Worm (Caenorhabditis elegans) whole organism, L1 larva: ENCODE results near the gene F11A10.6.

Experiments
- Y116A8C.19 ChIP-seq: sonication (generic microtip); optimal IDR thresholded peaks from 2 replicates; lab custom pipeline; 2016; ENCODE audit warnings: missing compliant biosample characterization, missing genetic modification characterization, borderline replicate concordance
- ceh-63 ChIP-seq: fragments of 200-800 bp; sonication (Bioruptor generic); optimal IDR thresholded peaks from 2 replicates; lab custom pipeline; 2018; ENCODE audit warnings: mild to moderate bottlenecking, missing genetic modification characterization, missing compliant biosample characterization
- ceh-8 ChIP-seq: fragments of 200-800 bp; sonication (Bioruptor generic); optimal IDR thresholded peaks from 2 replicates; lab custom pipeline; 2018; ENCODE audit warnings: mild to moderate bottlenecking, missing genetic modification characterization, moderate library complexity, missing compliant biosample characterization
- ceh-82 ChIP-seq, 3 experiments: fragments of 150-350 bp in 1 of 3; sonication (generic microtip) in 2 of 3; optimal IDR thresholded peaks; 2 replicates each; lab custom pipeline; 2014 to 2017; ENCODE audit warnings: missing biosample characterization in 3 of 3, missing genetic modification characterization in 3 of 3
- ceh-90 ChIP-seq: sonication (generic microtip); optimal IDR thresholded peaks from 2 replicates; lab custom pipeline; 2016; ENCODE audit warnings: missing genetic modification characterization, missing compliant biosample characterization
- dpl-1 ChIP-seq, 3 experiments: fragments of 150-350 bp in 2 of 3; sonication (generic microtip) in 1 of 3; optimal IDR thresholded peaks; 2 replicates each; lab custom pipeline; 2014 to 2017; ENCODE audit warnings: missing biosample characterization in 3 of 3, missing genetic modification characterization in 3 of 3, missing genetic modification reagents in 3 of 3
- efl-3 ChIP-seq: fragments of 200-800 bp; sonication (Bioruptor generic); optimal IDR thresholded peaks from 2 replicates; lab custom pipeline; 2018; ENCODE audit warnings: mild to moderate bottlenecking, missing genetic modification characterization, missing compliant biosample characterization
- egl-27 ChIP-seq, 2 experiments: fragments of 150-350 bp in 1 of 2; sonication (generic microtip); optimal IDR thresholded peaks; 3 replicates each; lab custom pipeline; 2017 to 2018; ENCODE audit warnings: missing biosample characterization in 2 of 2, missing genetic modification characterization in 2 of 2, missing genetic modification reagents in 2 of 2
- elt-3 ChIP-seq, 6 experiments: fragments of 150-350 bp in 1 of 6; sonication (generic microtip); optimal IDR thresholded peaks; 2 replicates each; lab custom pipeline; 2017 to 2018; ENCODE audit warnings: missing biosample characterization in 6 of 6, missing genetic modification characterization in 6 of 6, inconsistent platforms in 1 of 6
- ets-5 ChIP-seq: fragments of 200-800 bp; sonication (Bioruptor generic); IDR thresholded peaks from 2 replicates; pipeline ENCODE4 v1.3.6; 2022; ENCODE audit warnings: missing genetic modification characterization, missing compliant biosample characterization
- fkh-8 ChIP-seq: sonication (generic microtip); optimal IDR thresholded peaks from 2 replicates; lab custom pipeline; 2016; ENCODE audit warnings: mild to moderate bottlenecking, missing genetic modification characterization, missing compliant biosample characterization
- hlh-17 ChIP-seq: fragments of 200-800 bp; sonication (Bioruptor generic); optimal IDR thresholded peaks from 2 replicates; lab custom pipeline; 2018; ENCODE audit warnings: missing genetic modification characterization, mild to moderate bottlenecking, missing compliant biosample characterization, moderate library complexity, borderline replicate concordance
- irx-1 ChIP-seq: sonication (generic microtip); optimal IDR thresholded peaks from 2 replicates; lab custom pipeline; 2016; ENCODE audit warnings: missing genetic modification characterization, missing compliant biosample characterization
- lin-14 ChIP-seq: fragments of 200-800 bp; sonication (Bioruptor generic); optimal IDR thresholded peaks from 2 replicates; lab custom pipeline; 2018; ENCODE audit warnings: mild to moderate bottlenecking, missing genetic modification characterization, moderate library complexity, missing compliant biosample characterization
- lin-35 ChIP-seq, 2 experiments: fragments of 150-350 bp; optimal IDR thresholded peaks; 2 replicates each; lab custom pipeline; 2014; ENCODE audit warnings: missing biosample characterization in 2 of 2, missing genetic modification characterization in 2 of 2, missing genetic modification reagents in 2 of 2
- lin-39 ChIP-seq: fragments of 150-350 bp; optimal IDR thresholded peaks from 2 replicates; lab custom pipeline; 2014; ENCODE audit warnings: missing biosample characterization, missing genetic modification reagents, missing genetic modification characterization
- lir-3 ChIP-seq: sonication (generic microtip); optimal IDR thresholded peaks from 2 replicates; lab custom pipeline; 2016; ENCODE audit warnings: mild to moderate bottlenecking, missing genetic modification characterization, moderate library complexity, missing compliant biosample characterization; ENCODE audit not compliant: poor library complexity
- lsy-2 ChIP-seq, 2 experiments: fragments of 150-350 bp; optimal IDR thresholded peaks; 2 replicates each; lab custom pipeline; 2014; ENCODE audit warnings: missing biosample characterization in 2 of 2, missing genetic modification characterization in 2 of 2
- mep-1 ChIP-seq: fragments of 150-350 bp; optimal IDR thresholded peaks from 2 replicates; lab custom pipeline; 2014; ENCODE audit warnings: missing biosample characterization, missing genetic modification characterization
- nhr-11 ChIP-seq: fragments of 150-350 bp; optimal IDR thresholded peaks from 2 replicates; lab custom pipeline; 2014; ENCODE audit warnings: missing biosample characterization, missing genetic modification characterization
- nhr-19 ChIP-seq: fragments of 200-800 bp; sonication (Bioruptor generic); conservative IDR thresholded peaks from 2 replicates; pipeline ENCODE4 v1.3.6; 2022; ENCODE audit warnings: missing genetic modification characterization, missing compliant biosample characterization
- nhr-237 ChIP-seq: fragments of 150-350 bp; optimal IDR thresholded peaks from 2 replicates; lab custom pipeline; 2014; ENCODE audit warnings: missing biosample characterization, missing genetic modification characterization
- nhr-28 ChIP-seq: fragments of 150-350 bp; optimal IDR thresholded peaks from 2 replicates; lab custom pipeline; 2014; ENCODE audit warnings: missing biosample characterization, missing genetic modification characterization
- nhr-76 ChIP-seq: sonication (generic microtip); optimal IDR thresholded peaks from 2 replicates; lab custom pipeline; 2017; ENCODE audit warnings: missing biosample characterization, missing genetic modification characterization
- nhr-85 ChIP-seq: sonication (generic microtip); peaks from one replicate; lab custom pipeline; 2016; ENCODE audit warnings: missing genetic modification characterization, inconsistent platforms, missing compliant biosample characterization
- snu-23 ChIP-seq: sonication (generic microtip); optimal IDR thresholded peaks from 2 replicates; lab custom pipeline; 2016; ENCODE audit warnings: missing genetic modification characterization, missing compliant biosample characterization
- sup-37 ChIP-seq: fragments of 200-800 bp; sonication (Bioruptor generic); optimal IDR thresholded peaks from 2 replicates; lab custom pipeline; 2018; ENCODE audit warnings: mild to moderate bottlenecking, missing genetic modification characterization, missing compliant biosample characterization
- swsn-7 ChIP-seq: sonication (generic microtip); optimal IDR thresholded peaks from 2 replicates; lab custom pipeline; 2016; ENCODE audit warnings: missing genetic modification characterization, missing compliant biosample characterization
- tbx-2 ChIP-seq: sonication (generic microtip); optimal IDR thresholded peaks from 2 replicates; lab custom pipeline; 2016; ENCODE audit warnings: missing genetic modification characterization, missing compliant biosample characterization
- unc-130 ChIP-seq: fragments of 150-350 bp; optimal IDR thresholded peaks from 2 replicates; lab custom pipeline; 2017; ENCODE audit warnings: missing biosample characterization, missing genetic modification characterization, inconsistent platforms
- unc-30 ChIP-seq: sonication (generic microtip); optimal IDR thresholded peaks from 2 replicates; lab custom pipeline; 2017; ENCODE audit warnings: missing biosample characterization, missing genetic modification characterization
- unc-62 ChIP-seq: fragments of 150-350 bp; optimal IDR thresholded peaks from 2 replicates; lab custom pipeline; 2014; ENCODE audit warnings: missing biosample characterization, missing genetic modification reagents, missing genetic modification characterization
- vab-15 ChIP-seq: sonication (generic microtip); optimal IDR thresholded peaks from 2 replicates; lab custom pipeline; 2017; ENCODE audit warnings: missing genotype, mild to moderate bottlenecking, missing genetic modification characterization, missing compliant biosample characterization
- zag-1 ChIP-seq: fragments of 150-350 bp; optimal IDR thresholded peaks from 2 replicates; lab custom pipeline; 2014; ENCODE audit warnings: missing biosample characterization, missing genetic modification characterization
- ztf-11 ChIP-seq, 2 experiments: sonication (generic microtip); optimal IDR thresholded peaks; 2 replicates each; lab custom pipeline; 2016 to 2017; ENCODE audit warnings: missing genetic modification characterization in 2 of 2, missing biosample characterization in 1 of 2, missing compliant biosample characterization in 1 of 2

Gene F11A10.6

ce11 chrIV:12110339-12110738, 20.9 kb upstream of the F11A10.6 start, which contains the start of gene col-129:
col-129 (minus strand) TSS chrIV:12110439.
- TF ChIP-seq lin-39 (tag; lab: Kevin White, UChicago) (no peak), unc-130 (no peak), sup-37 (GFP tag; lab: Kevin White, UChicago) (no peak), irx-1 (no peak), nhr-85 (tag; lab: Kevin White, UChicago) (no peak), nhr-28 (no peak), lir-3 (tag; lab: Kevin White, UChicago) (no peak), fkh-8 (tag; lab: Kevin White, UChicago) (no peak), tbx-2 (tag; lab: Kevin White, UChicago) (no peak), ceh-63 (GFP tag; lab: Kevin White, UChicago) (no peak), mep-1 (tag; lab: Kevin White, UChicago) (no peak), ceh-90 (tag; lab: Kevin White, UChicago) (no peak), nhr-19 (GFP tag; lab: Robert Waterston, UW) (no peak), lin-35 (GFP tag; optimal IDR thresholded peaks at IDR 0.05; lab: Kevin White, UChicago) (no peak)

DNA sequence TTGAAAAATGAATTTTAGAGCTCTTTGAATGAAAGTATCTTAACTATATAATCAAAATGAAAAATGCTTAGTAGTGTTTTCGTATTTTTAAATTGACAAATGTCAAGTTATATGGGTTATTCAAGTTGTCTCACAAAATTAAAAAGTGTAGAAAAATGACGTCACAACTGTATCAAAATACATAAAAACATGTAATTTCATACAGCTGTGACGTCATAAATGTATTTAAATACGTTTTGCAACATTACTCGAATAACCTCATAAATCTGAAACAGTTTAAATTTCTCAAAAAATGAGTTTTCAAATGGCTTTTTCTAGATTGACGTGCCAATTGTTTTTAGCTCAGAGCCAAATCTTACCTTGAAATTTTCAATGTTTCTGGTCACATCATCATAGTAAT, 20.3 kb upstream of the F11A10.6 start:
- no peak for TF ChIP-seq dpl-1 (GFP tag; optimal IDR thresholded peaks at IDR 0.05; lab: Kevin White, UChicago)
- no peak for TF ChIP-seq vab-15 (tag; lab: Kevin White, UChicago)
- TF ChIP-seq nhr-237 (tag; lab: Kevin White, UChicago) = no peak
- TF ChIP-seq snu-23 (GFP tag; lab: Kevin White, UChicago) = no peak
- TF ChIP-seq unc-62 (GFP tag; lab: Kevin White, UChicago) = no peak
- TF ChIP-seq nhr-11 = no peak
- TF ChIP-seq egl-27 (tag; optimal IDR thresholded peaks at IDR 0.05; lab: Kevin White, UChicago) = no peak
- TF ChIP-seq ceh-8 (GFP tag; lab: Kevin White, UChicago) = no peak
- no peak for TF ChIP-seq lsy-2 (tag; optimal IDR thresholded peaks at IDR 0.05; lab: Kevin White, UChicago)
- TF ChIP-seq efl-3 (GFP tag; lab: Kevin White, UChicago) = no peak
- TF ChIP-seq ceh-82 (tag; optimal IDR thresholded peaks at IDR 0.05; lab: Kevin White, UChicago) = no peak
- TF ChIP-seq lin-14 (GFP tag; lab: Kevin White, UChicago) = no peak
- no peak for TF ChIP-seq ztf-11 (tag; optimal IDR thresholded peaks at IDR 0.05; lab: Kevin White, UChicago)
- no peak for TF ChIP-seq ets-5 (GFP tag; lab: Robert Waterston, UW)

DNA sequence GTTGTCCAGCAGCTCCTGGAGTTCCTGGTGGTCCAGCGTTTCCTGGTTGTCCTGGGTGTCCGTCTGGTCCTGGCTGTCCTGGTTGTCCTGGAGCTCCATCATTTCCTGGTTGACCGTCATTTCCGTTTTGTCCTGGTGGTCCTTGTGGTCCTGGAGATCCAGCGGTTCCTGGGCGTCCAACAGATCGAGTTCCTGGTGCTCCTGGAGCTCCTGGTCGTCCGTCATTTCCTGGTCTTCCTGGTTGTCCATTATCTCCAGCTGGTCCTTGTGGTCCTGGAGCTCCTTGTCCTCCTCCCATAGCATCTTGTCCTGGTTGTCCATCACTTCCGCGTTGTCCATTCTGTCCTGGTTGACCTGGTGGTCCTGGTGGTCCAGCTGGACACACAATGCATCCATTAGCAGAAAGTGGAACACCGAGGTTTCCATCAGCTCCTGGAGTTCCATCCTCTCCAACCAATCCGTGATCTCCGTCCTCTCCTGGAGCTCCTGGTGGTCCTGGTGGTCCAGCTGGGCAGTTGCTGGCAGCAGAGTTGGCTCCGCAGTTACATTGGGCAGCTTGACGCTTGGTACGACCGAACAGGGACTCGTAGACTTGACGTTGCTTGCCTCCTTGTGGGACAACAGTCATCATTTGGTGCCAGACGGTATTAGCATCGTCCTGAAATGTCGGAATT, 19.7 kb upstream of the F11A10.6 start:
- TF ChIP-seq irx-1 = no peak
- TF ChIP-seq hlh-17 (GFP tag; lab: Kevin White, UChicago) = no peak
- TF ChIP-seq unc-30 (tag; lab: Kevin White, UChicago) = no peak
- no peak for TF ChIP-seq nhr-76 (tag; lab: Kevin White, UChicago)
- TF ChIP-seq zag-1 (tag; lab: Kevin White, UChicago) = no peak
- no peak for TF ChIP-seq elt-3 (tag; optimal IDR thresholded peaks at IDR 0.05; lab: Kevin White, UChicago)
- no peak for TF ChIP-seq Y116A8C.19 (tag; lab: Kevin White, UChicago)

- TF ChIP-seq swsn-7 (no peak), vab-15 (tag; lab: Kevin White, UChicago) (no peak)
- TF ChIP-seq, all 84 proteins: peak for 0
Measured at ce11 chrIV:12105558-12105957, 16.1 kb upstream of the F11A10.6 start, which contains the start of gene M18.3. M18.3 (plus strand) TSS chrIV:12105858.
